Worm (Caenorhabditis elegans) whole organism, young adult: ENCODE results near the gene C25F9.4.

ENCODE experiments used
- hsf-1 ChIP-seq: fragments of 200-800 bp; sonication (Bioruptor generic); IDR thresholded peaks from 2 replicates; pipeline ENCODE4 v1.3.6; 2022; ENCODE audit warnings: missing genetic modification reagents, missing genetic modification characterization, missing compliant biosample characterization
- tbp1 ChIP-seq: fragments of 200-800 bp; sonication (Bioruptor generic); optimal IDR thresholded peaks from 2 replicates; lab custom pipeline; 2018; ENCODE audit warnings: mild to moderate bottlenecking, missing genetic modification characterization, missing compliant biosample characterization

DNA sequence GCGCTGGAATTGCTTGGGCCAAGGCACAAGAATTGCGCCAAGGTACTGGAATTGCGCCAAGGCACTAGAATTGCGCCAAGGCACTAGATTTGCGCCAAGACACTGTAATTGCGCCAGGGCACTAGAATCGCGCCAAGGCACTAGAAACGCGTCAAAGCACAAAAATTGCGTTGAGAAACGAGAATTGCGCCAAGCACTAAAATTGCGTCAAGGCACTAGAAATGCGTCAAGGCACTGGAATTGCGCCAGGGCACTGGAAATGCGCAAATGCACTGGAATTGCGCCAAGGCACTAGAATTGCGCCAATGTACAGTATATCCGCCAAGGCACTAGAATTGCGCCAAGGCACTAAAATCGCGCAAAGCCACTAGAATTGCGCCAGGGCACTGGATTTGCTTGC is 44.6 kb downstream of the C25F9.4 start:
- no peak for TF ChIP-seq tbp1 (GFP tag; lab: Kevin White, UChicago)
- TF ChIP-seq hsf-1 (GFP tag; lab: Robert Waterston, UW): no peak
